Fruit fly (Drosophila melanogaster) whole organism, prepupa: Measurements from ENCODE around the gene Hsp70Ab.

Source experiments
- Blimp-1 ChIP-seq: fragments of 200-800 bp; sonication (Bioruptor generic); optimal IDR thresholded peaks from 3 replicates; lab custom pipeline; 2017; ENCODE audit warnings: missing biosample characterization, missing genetic modification characterization, mild to moderate bottlenecking, moderate library complexity, missing genetic modification reagents
- CG10631 ChIP-seq: fragments of 200-800 bp; sonication (Bioruptor generic); optimal IDR thresholded peaks from 2 replicates; lab custom pipeline; 2016; ENCODE audit warnings: missing biosample characterization, missing genetic modification characterization
- CG10669 ChIP-seq: fragments of 200-800 bp; sonication (Bioruptor generic); optimal IDR thresholded peaks from 3 replicates; lab custom pipeline; 2018; ENCODE audit warnings: missing biosample characterization, mild to moderate bottlenecking, missing genetic modification characterization, moderate library complexity
- CG11294 ChIP-seq: fragments of 200-800 bp; sonication (Bioruptor generic); IDR thresholded peaks from 2 replicates; pipeline ENCODE4 v1.3.6; 2022; ENCODE audit warnings: missing biosample characterization, missing genetic modification characterization
- CG15336 ChIP-seq: fragments of 200-800 bp; sonication (Bioruptor generic); IDR thresholded peaks from 2 replicates; pipeline ENCODE4 v1.3.6; 2022; ENCODE audit warnings: missing biosample characterization, missing genetic modification characterization
- CG1621 ChIP-seq: fragments of 200-800 bp; sonication (Bioruptor generic); optimal IDR thresholded peaks from 3 replicates; lab custom pipeline; 2018; ENCODE audit warnings: missing biosample characterization, mild to moderate bottlenecking, missing genetic modification characterization
- CG3032 ChIP-seq: fragments of 200-800 bp; optimal IDR thresholded peaks from 2 replicates; lab custom pipeline; 2019; ENCODE audit warnings: missing biosample characterization, mild to moderate bottlenecking, missing genetic modification characterization, moderate library complexity
- CG32006 ChIP-seq: fragments of 200-800 bp; sonication (Bioruptor generic); optimal IDR thresholded peaks from 3 replicates; lab custom pipeline; 2017; ENCODE audit warnings: missing biosample characterization, mild to moderate bottlenecking, missing genetic modification characterization
- CG3919 ChIP-seq: fragments of 200-800 bp; sonication (Bioruptor generic); optimal IDR thresholded peaks from 3 replicates; lab custom pipeline; 2016; ENCODE audit warnings: missing biosample characterization, missing genetic modification characterization
- CG6854 ChIP-seq: fragments of 200-800 bp; sonication (Bioruptor generic); optimal IDR thresholded peaks from 2 replicates; lab custom pipeline; 2017; ENCODE audit warnings: missing biosample characterization, mild to moderate bottlenecking, missing genetic modification characterization
- CG8119 ChIP-seq: fragments of 200-800 bp; sonication (Bioruptor generic); IDR thresholded peaks from 3 replicates; pipeline ENCODE4 v1.3.6; 2022; ENCODE audit warnings: missing biosample characterization, missing genetic modification characterization
- CG8632 ChIP-seq: fragments of 200-800 bp; sonication (Bioruptor generic); optimal IDR thresholded peaks from 3 replicates; lab custom pipeline; 2016; ENCODE audit warnings: missing biosample characterization, missing genetic modification characterization
- CG9139 ChIP-seq: fragments of 200-800 bp; sonication (Bioruptor generic); optimal IDR thresholded peaks from 3 replicates; lab custom pipeline; 2017; ENCODE audit warnings: missing biosample characterization, mild to moderate bottlenecking, missing genetic modification characterization
- Eip75B ChIP-seq: fragments of 200-800 bp; sonication (Bioruptor generic); optimal IDR thresholded peaks from 3 replicates; lab custom pipeline; 2016; ENCODE audit warnings: missing biosample characterization, missing genetic modification characterization
- Eip78C ChIP-seq: fragments of 200-800 bp; sonication (Bioruptor generic); peaks from one replicate; lab custom pipeline; 2016; ENCODE audit warnings: missing biosample characterization, missing genetic modification characterization
- Ets21C ChIP-seq: fragments of 200-800 bp; sonication (Bioruptor generic); optimal IDR thresholded peaks from 3 replicates; lab custom pipeline; 2016; ENCODE audit warnings: missing biosample characterization, missing genetic modification characterization
- Ets96B ChIP-seq: fragments of 200-800 bp; optimal IDR thresholded peaks from 2 replicates; lab custom pipeline; 2019; ENCODE audit warnings: missing biosample characterization, mild to moderate bottlenecking, missing genetic modification characterization, moderate library complexity
- Hr38 ChIP-seq: sonication (Bioruptor generic); optimal IDR thresholded peaks from 2 replicates; lab custom pipeline; 2016; ENCODE audit warnings: missing biosample characterization, missing genetic modification characterization
- Hr39 ChIP-seq: fragments of 200-800 bp; sonication (Bioruptor generic); optimal IDR thresholded peaks from 2 replicates; lab custom pipeline; 2016; ENCODE audit warnings: missing biosample characterization, missing genetic modification characterization
- Hr4 ChIP-seq: fragments of 200-800 bp; sonication (Bioruptor generic); optimal IDR thresholded peaks from 3 replicates; lab custom pipeline; 2016; ENCODE audit warnings: missing biosample characterization, missing genetic modification characterization
- Met ChIP-seq: fragments of 200-800 bp; sonication (Bioruptor generic); optimal IDR thresholded peaks from 3 replicates; lab custom pipeline; 2016; ENCODE audit warnings: missing biosample characterization, missing genetic modification characterization
- OdsH ChIP-seq: fragments of 200-800 bp; sonication (Bioruptor generic); optimal IDR thresholded peaks from 3 replicates; lab custom pipeline; 2016; ENCODE audit warnings: missing biosample characterization, missing genetic modification characterization
- Sox102F ChIP-seq: fragments of 200-800 bp; sonication (Bioruptor generic); optimal IDR thresholded peaks from 2 replicates; lab custom pipeline; 2016; ENCODE audit warnings: missing biosample characterization, mild to moderate bottlenecking, missing genetic modification characterization
- acj6 ChIP-seq: fragments of 200-800 bp; sonication (Bioruptor generic); optimal IDR thresholded peaks from 3 replicates; lab custom pipeline; 2016; ENCODE audit warnings: missing biosample characterization, missing genetic modification characterization
- cyc ChIP-seq: fragments of 200-800 bp; sonication (Bioruptor generic); optimal IDR thresholded peaks from 3 replicates; lab custom pipeline; 2016; ENCODE audit warnings: missing biosample characterization, missing genetic modification characterization
- dac ChIP-seq: fragments of 200-800 bp; sonication (Bioruptor generic); optimal IDR thresholded peaks from 2 replicates; lab custom pipeline; 2017; ENCODE audit warnings: missing biosample characterization, mild to moderate bottlenecking, missing genetic modification characterization
- dsx ChIP-seq: fragments of 200-800 bp; optimal IDR thresholded peaks from 3 replicates; lab custom pipeline; 2019; ENCODE audit warnings: missing biosample characterization, mild to moderate bottlenecking, missing genetic modification characterization, moderate library complexity; ENCODE audit not compliant: poor library complexity, severe bottlenecking
- eg ChIP-seq: fragments of 200-800 bp; sonication (Bioruptor generic); IDR thresholded peaks from 3 replicates; pipeline ENCODE4 v1.3.6; 2022; ENCODE audit warnings: missing biosample characterization, missing genetic modification characterization
- fd85E ChIP-seq: fragments of 200-800 bp; sonication (Bioruptor generic); optimal IDR thresholded peaks from 3 replicates; lab custom pipeline; 2016; ENCODE audit warnings: missing biosample characterization, missing genetic modification characterization
- fkh ChIP-seq: fragments of 200-800 bp; sonication (Bioruptor generic); optimal IDR thresholded peaks from 3 replicates; lab custom pipeline; 2017; ENCODE audit warnings: missing biosample characterization, mild to moderate bottlenecking, missing genetic modification characterization, moderate library complexity
- lz ChIP-seq: fragments of 200-800 bp; sonication (Bioruptor generic); optimal IDR thresholded peaks from 3 replicates; lab custom pipeline; 2016; ENCODE audit warnings: missing biosample characterization, missing genetic modification characterization
- salr ChIP-seq, 2 experiments: fragments of 200-800 bp; sonication (Bioruptor generic); optimal IDR thresholded peaks; 3 replicates each; lab custom pipeline; 2016 to 2018; ENCODE audit warnings: missing biosample characterization in 2 of 2, missing genetic modification characterization in 2 of 2, mild to moderate bottlenecking in 1 of 2
- ss ChIP-seq, 2 experiments: fragments of 200-800 bp; sonication (Bioruptor generic); optimal IDR thresholded peaks; 2 replicates in 1 of 2; 3 replicates in 1 of 2; lab custom pipeline; 2017 to 2018; ENCODE audit warnings: mild to moderate bottlenecking in 2 of 2, missing biosample characterization in 2 of 2, missing genetic modification characterization in 2 of 2, moderate library complexity in 1 of 2
- svp ChIP-seq: fragments of 200-800 bp; sonication (Bioruptor generic); peaks from one replicate; lab custom pipeline; 2016; ENCODE audit warnings: missing biosample characterization, missing genetic modification characterization
- vri ChIP-seq: fragments of 200-800 bp; sonication (Bioruptor generic); optimal IDR thresholded peaks from 3 replicates; lab custom pipeline; 2016; ENCODE audit warnings: missing biosample characterization, mild to moderate bottlenecking, missing genetic modification characterization

The Hsp70Ab gene

DNA sequence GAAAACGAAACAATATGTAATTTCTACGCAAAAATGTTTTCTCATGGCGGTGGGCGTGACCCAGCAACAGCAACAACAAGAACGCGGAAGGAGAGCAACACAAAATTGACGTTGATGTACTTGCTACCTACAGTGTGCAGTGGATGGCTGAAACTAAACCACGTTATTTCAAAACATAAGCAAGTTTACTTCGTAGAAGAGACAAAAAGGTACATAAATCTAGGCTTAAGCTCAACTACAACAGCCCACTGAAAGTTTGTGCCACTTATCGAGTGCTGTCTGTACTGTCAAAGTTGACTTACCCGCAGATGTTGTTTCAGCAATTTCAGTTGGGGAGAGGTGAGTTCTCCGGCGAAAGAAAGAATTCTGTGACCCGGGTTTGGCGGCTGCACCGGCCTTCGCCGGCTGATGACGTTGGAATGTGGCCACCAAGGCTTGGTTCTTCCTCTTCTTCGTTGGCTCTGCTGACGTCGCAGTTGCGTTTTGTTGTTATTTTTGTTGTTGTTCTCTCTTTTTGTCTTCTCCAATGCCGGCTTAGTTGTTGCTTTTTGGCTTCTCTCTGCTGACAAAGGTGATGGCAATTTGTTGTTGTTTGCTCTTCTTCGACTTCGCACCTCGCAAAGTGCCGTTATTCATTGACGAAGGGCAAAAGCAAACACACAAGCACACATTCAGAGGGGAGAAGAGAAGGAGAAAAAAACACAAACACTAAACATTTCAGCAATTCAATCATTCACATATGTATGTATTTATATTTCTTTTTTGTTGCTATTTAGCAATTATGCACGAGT, 11.1 kb upstream of the Hsp70Ab start (continued):
- TF ChIP-seq cyc (GFP tag; lab: Kevin White, UChicago) (peak; percentile 84), CG9139 (GFP tag; lab: Kevin White, UChicago) (no peak), CG3032 (tag; lab: Kevin White, UChicago) (peak; percentile 53), CG3919 (GFP tag; lab: Kevin White, UChicago) (peak; percentile 64), Sox102F (GFP tag; lab: Kevin White, UChicago) (peak; percentile 79), acj6 (peak; percentile 63), Ets96B (tag; lab: Kevin White, UChicago) (peak; percentile 59), dsx (GFP tag; lab: Kevin White, UChicago) (peak; percentile 48), CG10669 (GFP tag; lab: Kevin White, UChicago) (peak; percentile 62), CG10631 (peak; percentile 59), Hr39 (peak; percentile 87), Met (GFP tag; lab: Kevin White, UChicago) (peak; percentile 84), Hr4 (GFP tag; lab: Kevin White, UChicago) (peak; percentile 30), salr (GFP tag; optimal IDR thresholded peaks at IDR 0.05; lab: Kevin White, UChicago) (peak; percentile 21 to 45), CG11294 (GFP tag; lab: Robert Waterston, UW) (no peak), CG8119 (GFP tag; lab: Robert Waterston, UW) (peak; percentile 41; the same call in 2 of the 3 replicates), Blimp-1 (no peak), Eip75B (GFP tag; lab: Kevin White, UChicago) (peak; percentile 66), Ets21C (GFP tag; lab: Kevin White, UChicago) (peak; percentile 64), CG8632 (GFP tag; lab: Kevin White, UChicago) (peak; percentile 55), dac (GFP tag; lab: Kevin White, UChicago) (no peak), CG6854 (GFP tag; lab: Kevin White, UChicago) (no peak), lz (GFP tag; lab: Kevin White, UChicago) (peak; percentile 76)

- TF ChIP-seq CG10631 (no peak), CG32006 (GFP tag; lab: Kevin White, UChicago) (peak; percentile 11), dsx (GFP tag; lab: Kevin White, UChicago) (no peak), OdsH (GFP tag; lab: Kevin White, UChicago) (no peak), eg (GFP tag; lab: Robert Waterston, UW) (0 out of 3 replicates have a peak, but pooled peaks have one; percentile 15), svp (GFP tag; lab: Kevin White, UChicago) (peak; percentile 33)
Observed at dm6 chr3R:11947959-11948358, 10.4 kb upstream of the Hsp70Ab start.

dm6 chr3R:11948903-11949358, 9.4 kb upstream of the Hsp70Ab start, which contains the start of gene Cad87A:
Gene Cad87A, minus strand, starts transcription at chr3R:11949129.
- no peak for TF ChIP-seq Hr4 (GFP tag; lab: Kevin White, UChicago)
- no peak for TF ChIP-seq Ets21C (GFP tag; lab: Kevin White, UChicago)
- peak; percentile 44 for TF ChIP-seq CG1621 (tag; lab: Kevin White, UChicago)
- TF ChIP-seq ss (GFP tag; optimal IDR thresholded peaks at IDR 0.05; lab: Kevin White, UChicago), result peak; percentile 51 to 55
- no peak for TF ChIP-seq eg (GFP tag; lab: Robert Waterston, UW)
- peak; percentile 19 for TF ChIP-seq CG6854 (GFP tag; lab: Kevin White, UChicago)
- no peak for TF ChIP-seq Hr38 (GFP tag; lab: Kevin White, UChicago)
- TF ChIP-seq vri (GFP tag; lab: Kevin White, UChicago), result peak; percentile 17
- TF ChIP-seq CG8632 (GFP tag; lab: Kevin White, UChicago), result no peak
- peak; percentile 64 for TF ChIP-seq Eip78C (GFP tag; lab: Kevin White, UChicago)
- no peak for TF ChIP-seq CG15336 (GFP tag; lab: Robert Waterston, UW)
- TF ChIP-seq fd85E (GFP tag; lab: Kevin White, UChicago), result no peak
- peak; percentile 82 for TF ChIP-seq fkh (GFP tag; lab: Kevin White, UChicago)
- peak; percentile 3 for TF ChIP-seq CG3032 (tag; lab: Kevin White, UChicago)
- peak; percentile 45 for TF ChIP-seq dsx (GFP tag; lab: Kevin White, UChicago)
